Worm (Caenorhabditis elegans) whole organism, late embryonic: ENCODE results near the gene twk-7.

ENCODE experiments used
- C08G9.2 ChIP-seq: sonication (generic microtip); optimal IDR thresholded peaks from 2 replicates; lab custom pipeline; 2016; ENCODE audit warnings: mild to moderate bottlenecking, missing genetic modification characterization, moderate library complexity, missing compliant biosample characterization
- ceh-2 ChIP-seq: sonication (generic microtip); optimal IDR thresholded peaks from 2 replicates; lab custom pipeline; 2016; ENCODE audit warnings: missing genotype, missing genetic modification characterization, missing compliant biosample characterization
- ceh-9 ChIP-seq: sonication (generic microtip); optimal IDR thresholded peaks from 2 replicates; lab custom pipeline; 2016; ENCODE audit warnings: mild to moderate bottlenecking, missing genetic modification characterization, inconsistent platforms, missing compliant biosample characterization
- dve-1 ChIP-seq: sonication (generic microtip); optimal IDR thresholded peaks from 2 replicates; lab custom pipeline; 2017; ENCODE audit warnings: antibody characterized with exemption, mild to moderate bottlenecking, missing genetic modification characterization, missing compliant biosample characterization
- fkh-10 ChIP-seq: fragments of 150-350 bp; optimal IDR thresholded peaks from 2 replicates; lab custom pipeline; 2014; ENCODE audit warnings: missing biosample characterization, missing genetic modification reagents, missing genetic modification characterization
- gmeb-2 ChIP-seq: sonication (generic microtip); optimal IDR thresholded peaks from 2 replicates; lab custom pipeline; 2016; ENCODE audit warnings: missing genetic modification characterization, inconsistent platforms, missing compliant biosample characterization
- mec-3 ChIP-seq: sonication (generic microtip); optimal IDR thresholded peaks from 2 replicates; lab custom pipeline; 2016; ENCODE audit warnings: borderline replicate concordance, missing genetic modification characterization, missing compliant biosample characterization
- nfya-1 ChIP-seq: sonication (generic microtip); optimal IDR thresholded peaks from 2 replicates; lab custom pipeline; 2017; ENCODE audit warnings: missing genetic modification characterization, mild to moderate bottlenecking, missing compliant biosample characterization, antibody characterized with exemption, moderate library complexity
- pha-4 ChIP-seq: fragments of 150-350 bp; optimal IDR thresholded peaks from 2 replicates; lab custom pipeline; 2018; ENCODE audit warnings: missing biosample characterization, missing genetic modification reagents, missing genetic modification characterization
- pqm-1 ChIP-seq: sonication (generic microtip); optimal IDR thresholded peaks from 2 replicates; lab custom pipeline; 2016; ENCODE audit warnings: missing genetic modification characterization, missing compliant biosample characterization
- ref-2 ChIP-seq: sonication (generic microtip); optimal IDR thresholded peaks from 2 replicates; lab custom pipeline; 2016; ENCODE audit warnings: missing genetic modification characterization, missing compliant biosample characterization
- rnt-1 ChIP-seq: sonication (generic microtip); optimal IDR thresholded peaks from 2 replicates; lab custom pipeline; 2016; ENCODE audit warnings: missing genetic modification characterization, missing compliant biosample characterization
- tbx-7 ChIP-seq: sonication (generic microtip); optimal IDR thresholded peaks from 2 replicates; lab custom pipeline; 2016; ENCODE audit warnings: missing genotype, missing genetic modification characterization, missing compliant biosample characterization
- unc-86 ChIP-seq: sonication (generic microtip); optimal IDR thresholded peaks from 2 replicates; lab custom pipeline; 2016; ENCODE audit warnings: missing genetic modification characterization, missing compliant biosample characterization

ce11 chrIII:8653875-8654386 lies 10.4 kb upstream of the twk-7 start, which contains the start of gene F22B7.9:
- no peak for TF ChIP-seq ceh-2
- TF ChIP-seq pqm-1, result no peak
- TF ChIP-seq gmeb-2 (tag; lab: Kevin White, UChicago), result no peak
- no peak for TF ChIP-seq fkh-10 (GFP tag; lab: Kevin White, UChicago)
- no peak for TF ChIP-seq ref-2
- no peak for TF ChIP-seq dve-1
- TF ChIP-seq unc-86 (tag; lab: Kevin White, UChicago), result no peak
- TF ChIP-seq mec-3 (tag; lab: Kevin White, UChicago), result no peak
- TF ChIP-seq tbx-7 (tag; lab: Kevin White, UChicago), result no peak
- no peak for TF ChIP-seq pha-4 (tag; lab: Kevin White, UChicago)
- no peak for TF ChIP-seq rnt-1
- TF ChIP-seq nfya-1, result no peak
- no peak for TF ChIP-seq ceh-9
- TF ChIP-seq C08G9.2, result no peak
